Fruit fly (Drosophila melanogaster): ENCODE results near the gene CG15577.

The CG15577 gene

DNA sequence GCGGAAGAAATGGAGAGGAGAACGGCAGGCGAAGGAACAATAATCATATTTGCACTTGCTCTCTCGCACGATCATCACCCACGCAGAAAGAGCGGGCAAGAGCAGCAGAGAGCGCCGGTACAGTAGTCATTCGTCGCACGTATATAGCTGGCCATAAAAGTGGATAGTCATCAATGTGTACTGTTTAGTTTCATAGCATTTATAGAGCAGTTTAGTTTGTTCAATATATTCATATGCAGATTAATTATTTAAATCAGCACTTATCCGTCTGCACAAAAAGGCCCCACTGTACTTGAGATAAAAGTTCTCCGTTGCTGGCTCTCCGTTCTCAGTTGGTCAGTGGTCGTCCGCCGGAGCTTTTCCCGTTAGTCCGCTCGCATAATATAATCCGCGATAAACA lies 48.0 kb upstream of the CG15577 start:
- peak; percentile 95 for TF ChIP-seq dac (GFP tag; optimal IDR thresholded peaks at IDR 0.05)
- peak; percentile 99 for TF ChIP-seq acj6 (GFP tag; optimal IDR thresholded peaks at IDR 0.05)
- peak; percentile 99 for TF ChIP-seq topi (GFP tag; optimal IDR thresholded peaks at IDR 0.05)
- peak; percentile 97 for TF ChIP-seq CG1621 (tag; optimal IDR thresholded peaks at IDR 0.05)
- TF ChIP-seq CG3032 (tag; optimal IDR thresholded peaks at IDR 0.05) = peak; percentile 97
- peak; percentile 99 for TF ChIP-seq Met (GFP tag; optimal IDR thresholded peaks at IDR 0.05)
- TF ChIP-seq CG8319 (GFP tag; optimal IDR thresholded peaks at IDR 0.05) = peak; percentile 99
- peak; percentile 98 for TF ChIP-seq Lpt (GFP tag; optimal IDR thresholded peaks at IDR 0.05)
- peak; percentile 99 for TF ChIP-seq pdm3 (GFP tag; optimal IDR thresholded peaks at IDR 0.05)
- peak; percentile 100 for TF ChIP-seq Hr39 (GFP tag; optimal IDR thresholded peaks at IDR 0.05)
- TF ChIP-seq Blimp-1 (GFP tag; optimal IDR thresholded peaks at IDR 0.05) = peak; percentile 96
- peak; percentile 92 to 98 for TF ChIP-seq ss (GFP tag; optimal IDR thresholded peaks at IDR 0.05)
- TF ChIP-seq fd85E (GFP tag; optimal IDR thresholded peaks at IDR 0.05) = peak; percentile 94
- TF ChIP-seq CG7368 (GFP tag; optimal IDR thresholded peaks at IDR 0.05) = peak; percentile 98
- peak; percentile 87 for TF ChIP-seq fkh (GFP tag; optimal IDR thresholded peaks at IDR 0.05)
- TF ChIP-seq CG6854 (GFP tag; optimal IDR thresholded peaks at IDR 0.05) = peak; percentile 98
- TF ChIP-seq CG4318 (GFP tag; optimal IDR thresholded peaks at IDR 0.05) = peak; percentile 97
- peak; percentile 99 for TF ChIP-seq eg (GFP tag; IDR thresholded peaks at IDR 0.05)
- peak; percentile 99 for TF ChIP-seq Sox102F (GFP tag; optimal IDR thresholded peaks at IDR 0.05)
- peak; percentile 99 for TF ChIP-seq CG8119 (GFP tag; IDR thresholded peaks at IDR 0.05)
- peak; percentile 98 for TF ChIP-seq fd59A (GFP tag; optimal IDR thresholded peaks at IDR 0.05)
- TF ChIP-seq net (GFP tag; optimal IDR thresholded peaks at IDR 0.05) = peak; percentile 97
- TF ChIP-seq CG34406 (GFP tag; optimal IDR thresholded peaks at IDR 0.05) = peak; percentile 99
- TF ChIP-seq CG9139 (GFP tag; optimal IDR thresholded peaks at IDR 0.05) = peak; percentile 94
- TF ChIP-seq CG6792 (GFP tag; optimal IDR thresholded peaks at IDR 0.05) = peak; percentile 99
- peak; percentile 99 for TF ChIP-seq CG11902 (GFP tag; optimal IDR thresholded peaks at IDR 0.05)
- TF ChIP-seq CG6808 (GFP tag; optimal IDR thresholded peaks at IDR 0.05) = peak; percentile 94
- peak; percentile 99 for TF ChIP-seq CG11294 (GFP tag; IDR thresholded peaks at IDR 0.05)
- TF ChIP-seq spab (GFP tag; optimal IDR thresholded peaks at IDR 0.05) = peak; percentile 95
- peak; percentile 98 for TF ChIP-seq CG32006 (GFP tag; optimal IDR thresholded peaks at IDR 0.05)
- peak; percentile 99 for TF ChIP-seq Gug (GFP tag; IDR thresholded peaks at IDR 0.05)
- peak; percentile 97 for TF ChIP-seq Ets96B (tag; optimal IDR thresholded peaks at IDR 0.05)
- peak; percentile 100 for TF ChIP-seq CG31627 (GFP tag; optimal IDR thresholded peaks at IDR 0.05)
- TF ChIP-seq Smox (GFP tag; optimal IDR thresholded peaks at IDR 0.05) = peak; percentile 99
- TF ChIP-seq lz (GFP tag; optimal IDR thresholded peaks at IDR 0.05) = peak; percentile 99
- peak; percentile 100 for TF ChIP-seq svp (GFP tag)
- peak; percentile 97 for TF ChIP-seq CG6276 (GFP tag; optimal IDR thresholded peaks at IDR 0.05)
- peak; percentile 100 for TF ChIP-seq cyc (GFP tag; optimal IDR thresholded peaks at IDR 0.05)
- TF ChIP-seq Hr4 (GFP tag; optimal IDR thresholded peaks at IDR 0.05) = peak; percentile 98
- peak; percentile 99 for TF ChIP-seq Sox15 (GFP tag; optimal IDR thresholded peaks at IDR 0.05)
- TF ChIP-seq vri (GFP tag; optimal IDR thresholded peaks at IDR 0.05) = peak; percentile 98
- TF ChIP-seq Eip78C (GFP tag) = peak; percentile 99
- peak; percentile 98 for TF ChIP-seq achi (GFP tag; optimal IDR thresholded peaks at IDR 0.05)
- TF ChIP-seq salr (GFP tag; optimal IDR thresholded peaks at IDR 0.05) = peak; percentile 91 to 97
- TF ChIP-seq Sox14 (GFP tag; optimal IDR thresholded peaks at IDR 0.05) = peak; percentile 99
- peak; percentile 99 for TF ChIP-seq CG3919 (GFP tag; optimal IDR thresholded peaks at IDR 0.05)
- peak; percentile 99 for TF ChIP-seq esn (GFP tag; optimal IDR thresholded peaks at IDR 0.05)
- TF ChIP-seq CG11762 (GFP tag; optimal IDR thresholded peaks at IDR 0.05; ENCODE audit: insufficient read depth) = peak; percentile 98
- TF ChIP-seq CG15336 (GFP tag; IDR thresholded peaks at IDR 0.05) = peak; percentile 99
- peak; percentile 93 for TF ChIP-seq Hr38 (GFP tag; optimal IDR thresholded peaks at IDR 0.05)
- TF ChIP-seq CG8632 (GFP tag; optimal IDR thresholded peaks at IDR 0.05) = peak; percentile 99
- TF ChIP-seq CG10631 (GFP tag; optimal IDR thresholded peaks at IDR 0.05) = peak; percentile 99

Measured in whole organism, prepupa.